Worm (Caenorhabditis elegans) whole organism, L3 larva: ENCODE data around the gene C15C8.8.

Source experiments
- aly-2 ChIP-seq: fragments of 150-350 bp; optimal IDR thresholded peaks from 2 replicates; lab custom pipeline; 2014; ENCODE audit warnings: missing biosample characterization, missing genetic modification characterization
- ceh-9 ChIP-seq: sonication (generic microtip); optimal IDR thresholded peaks from 2 replicates; lab custom pipeline; 2018; ENCODE audit warnings: missing biosample characterization, missing genetic modification characterization
- elt-2 ChIP-seq: sonication (generic microtip); optimal IDR thresholded peaks from 2 replicates; lab custom pipeline; 2016; ENCODE audit warnings: missing genetic modification reagents, mild to moderate bottlenecking, missing genetic modification characterization, missing compliant biosample characterization
- elt-3 ChIP-seq, 3 experiments: fragments of 150-350 bp in 1 of 3; sonication (generic microtip) in 2 of 3; optimal IDR thresholded peaks; 2 replicates in 2 of 3; 4 replicates in 1 of 3; lab custom pipeline; 2014 to 2017; ENCODE audit warnings: missing biosample characterization in 3 of 3, missing genetic modification characterization in 3 of 3
- jun-1 ChIP-seq: fragments of 150-350 bp; optimal IDR thresholded peaks from 2 replicates; lab custom pipeline; 2014; ENCODE audit warnings: missing biosample characterization, missing genetic modification reagents, missing genetic modification characterization
- nhr-25 ChIP-seq: sonication (generic microtip); optimal IDR thresholded peaks from 2 replicates; lab custom pipeline; 2017; ENCODE audit warnings: missing biosample characterization, missing genetic modification characterization
- nhr-28 ChIP-seq: fragments of 150-350 bp; optimal IDR thresholded peaks from 2 replicates; lab custom pipeline; 2014; ENCODE audit warnings: missing biosample characterization, missing genetic modification characterization
- pha-4 ChIP-seq: fragments of 150-350 bp; optimal IDR thresholded peaks from 2 replicates; lab custom pipeline; 2014; ENCODE audit warnings: missing biosample characterization, missing genetic modification reagents, missing genetic modification characterization
- pqm-1 ChIP-seq: fragments of 150-350 bp; optimal IDR thresholded peaks from 2 replicates; lab custom pipeline; 2017; ENCODE audit warnings: missing biosample characterization, missing genetic modification characterization, inconsistent platforms
- skn-1 ChIP-seq: fragments of 150-350 bp; optimal IDR thresholded peaks from 2 replicates; lab custom pipeline; 2014; ENCODE audit warnings: missing biosample characterization, missing genetic modification characterization
- unc-39 ChIP-seq: sonication (generic microtip); optimal IDR thresholded peaks from 4 replicates; lab custom pipeline; 2017; ENCODE audit warnings: missing biosample characterization, missing genetic modification characterization
- unc-62 ChIP-seq: fragments of 150-350 bp; sonication (generic microtip); optimal IDR thresholded peaks from 4 replicates; lab custom pipeline; 2014; ENCODE audit warnings: missing biosample characterization, missing genetic modification reagents, missing genetic modification characterization

ce11 chrV:12714120-12714519 lies 38.2 kb downstream of the C15C8.8 start, which contains the start of gene R11D1.4:
- no peak for TF ChIP-seq ceh-9 (tag; lab: Kevin White, UChicago)
- TF ChIP-seq elt-3 (tag; optimal IDR thresholded peaks at IDR 0.05; lab: Kevin White, UChicago) = no peak
- no peak for TF ChIP-seq jun-1 (tag; lab: Kevin White, UChicago)
- no peak for TF ChIP-seq nhr-25 (tag; lab: Kevin White, UChicago)
- TF ChIP-seq aly-2 = no peak
- no peak for TF ChIP-seq unc-62 (GFP tag; lab: Kevin White, UChicago)
- TF ChIP-seq pha-4 = no peak
- TF ChIP-seq pqm-1 (tag; lab: Kevin White, UChicago) = no peak
- TF ChIP-seq skn-1 (tag; lab: Kevin White, UChicago) = no peak
- no peak for TF ChIP-seq nhr-28
- TF ChIP-seq unc-39 = no peak
- TF ChIP-seq elt-2 (tag; lab: Kevin White, UChicago) = no peak
